Worm (Caenorhabditis elegans) whole organism, young adult: ENCODE measurements around the gene T26C12.2.

Experiments
- F55B11.4 ChIP-seq: sonication (generic microtip); optimal IDR thresholded peaks from 2 replicates; lab custom pipeline; 2016; ENCODE audit warnings: missing compliant biosample characterization, missing genetic modification characterization, borderline replicate concordance; ENCODE audit not compliant: insufficient read depth
- K11D2.4 ChIP-seq: fragments of 200-800 bp; sonication (Bioruptor generic); IDR thresholded peaks from 2 replicates; pipeline ENCODE4 v1.3.6; 2022; ENCODE audit warnings: missing genetic modification reagents, missing genetic modification characterization, missing compliant biosample characterization
- Y56A3A.18 ChIP-seq: fragments of 200-800 bp; sonication (Bioruptor generic); IDR thresholded peaks from 2 replicates; pipeline ENCODE4 v1.3.6; 2022; ENCODE audit warnings: missing genetic modification reagents, missing genetic modification characterization, missing compliant biosample characterization
- attf-3 ChIP-seq: fragments of 200-800 bp; sonication (Bioruptor generic); conservative IDR thresholded peaks from 2 replicates; pipeline ENCODE4 v1.3.6; 2022; ENCODE audit warnings: missing genetic modification reagents, missing genetic modification characterization, missing compliant biosample characterization
- him-1 ChIP-seq: sonication (generic microtip); optimal IDR thresholded peaks from 2 replicates; lab custom pipeline; 2016; ENCODE audit warnings: missing genotype, missing genetic modification reagents, missing genetic modification characterization, missing compliant biosample characterization
- lin-26 ChIP-seq: fragments of 200-800 bp; sonication (Bioruptor generic); IDR thresholded peaks from 2 replicates; pipeline ENCODE4 v1.3.6; 2022; ENCODE audit warnings: missing genetic modification reagents, missing genetic modification characterization, missing compliant biosample characterization
- mes-4 ChIP-seq: sonication (generic microtip); optimal IDR thresholded peaks from 2 replicates; lab custom pipeline; 2016; ENCODE audit warnings: missing genotype, missing genetic modification characterization, missing compliant biosample characterization
- nhr-179 ChIP-seq: sonication (generic microtip); optimal IDR thresholded peaks from 2 replicates; lab custom pipeline; 2016; ENCODE audit warnings: mild to moderate bottlenecking, missing genetic modification characterization, missing compliant biosample characterization
- nhr-90 ChIP-seq: sonication (generic microtip); optimal IDR thresholded peaks from 2 replicates; lab custom pipeline; 2016; ENCODE audit warnings: missing genotype, mild to moderate bottlenecking, missing genetic modification characterization, missing compliant biosample characterization

DNA sequence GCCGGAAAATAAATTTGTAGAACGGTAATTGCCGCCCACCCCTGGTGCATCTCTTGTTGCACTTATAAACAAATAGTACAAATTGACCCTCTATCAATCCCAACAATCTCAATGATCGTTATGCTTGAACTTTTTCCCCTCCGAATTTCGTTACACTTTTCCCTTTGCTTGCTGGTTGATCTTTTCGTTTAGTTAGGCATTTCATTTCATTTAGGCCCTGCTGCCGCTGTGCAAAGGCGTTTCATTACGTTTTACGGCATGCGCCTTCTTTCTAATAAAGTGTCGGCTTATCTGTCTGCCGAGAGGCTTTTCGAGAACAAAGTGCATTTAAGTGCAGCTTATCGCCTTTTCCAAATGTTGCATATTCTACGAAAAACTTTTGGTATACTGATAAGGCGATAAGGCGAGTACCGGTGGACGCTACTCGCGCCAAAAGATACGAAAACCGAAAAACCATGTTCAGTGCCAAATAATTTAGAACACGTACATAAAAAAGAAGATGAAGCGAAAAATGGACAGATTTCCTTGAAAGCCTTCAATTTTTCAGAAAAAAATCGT lies 45.2 kb upstream of the T26C12.2 start:
- TF ChIP-seq mes-4 (tag; lab: Kevin White, UChicago) (no peak), nhr-90 (tag; lab: Kevin White, UChicago) (no peak), lin-26 (no peak), F55B11.4 (tag; lab: Kevin White, UChicago) (no peak), Y56A3A.18 (no peak), K11D2.4 (GFP tag; lab: Robert Waterston, UW) (no peak), him-1 (tag; lab: Kevin White, UChicago) (no peak), attf-3 (GFP tag; lab: Robert Waterston, UW) (no peak), nhr-179 (tag; lab: Kevin White, UChicago) (no peak)
